Worm (Caenorhabditis elegans) whole organism, L4/young adult: Measurements from ENCODE around the gene ZK673.4.

Source experiments
- W03F9.2 ChIP-seq: fragments of 150-350 bp; optimal IDR thresholded peaks from 2 replicates; lab custom pipeline; 2014; ENCODE audit warnings: missing biosample characterization, missing genetic modification characterization
- him-1 ChIP-seq: sonication (generic microtip); optimal IDR thresholded peaks from 2 replicates; lab custom pipeline; 2016; ENCODE audit warnings: missing genotype, missing genetic modification reagents, missing genetic modification characterization, missing compliant biosample characterization

DNA sequence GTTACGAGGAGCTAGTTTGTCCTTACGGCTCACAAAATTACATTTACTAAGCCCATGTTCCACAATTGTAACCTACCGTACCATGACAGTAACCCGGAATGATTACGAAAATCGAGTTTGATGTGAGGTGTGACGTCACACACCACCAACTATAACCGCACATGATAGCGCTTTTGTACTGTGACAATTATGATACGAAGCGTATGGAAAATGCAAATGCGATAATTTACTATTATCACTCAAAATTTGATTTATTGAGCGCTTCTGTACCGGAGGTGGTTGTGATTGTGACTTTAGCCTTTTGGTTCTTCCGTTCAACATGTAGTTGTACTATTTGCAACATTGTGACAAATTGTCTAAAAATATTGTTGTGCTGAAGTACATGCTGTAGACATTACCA is 32.9 kb downstream of the ZK673.4 start:
- TF ChIP-seq W03F9.2 (tag; lab: Kevin White, UChicago) (no peak), him-1 (tag; lab: Kevin White, UChicago) (no peak)
